Fruit fly (Drosophila melanogaster) whole organism, embryonic: ENCODE data around the gene mRpL30.

Experiments
- Abd-B ChIP-seq: fragments of 200-800 bp; sonication (Bioruptor generic); optimal IDR thresholded peaks from 2 replicates; lab custom pipeline; 2018; ENCODE audit warnings: missing biosample characterization, mild to moderate bottlenecking, missing genetic modification characterization, moderate library complexity
- Aef1 ChIP-seq: fragments of 200-800 bp; sonication (Bioruptor generic); IDR thresholded peaks from 3 replicates; pipeline ENCODE4 v1.3.6; 2022; ENCODE audit warnings: missing biosample characterization, missing genetic modification characterization
- CG10209 ChIP-seq: fragments of 200-800 bp; sonication (Bioruptor generic); optimal IDR thresholded peaks from 3 replicates; lab custom pipeline; 2017; ENCODE audit warnings: missing biosample characterization, mild to moderate bottlenecking, missing genetic modification characterization, missing genetic modification reagents
- CG10979 ChIP-seq: fragments of 200-800 bp; sonication (Bioruptor generic); optimal IDR thresholded peaks from 2 replicates; lab custom pipeline; 2018; ENCODE audit warnings: missing biosample characterization, mild to moderate bottlenecking, missing genetic modification characterization, moderate library complexity
- CG11085 ChIP-seq: fragments of 200-800 bp; sonication (Bioruptor generic); IDR thresholded peaks from 2 replicates; pipeline ENCODE4 v1.3.6; 2022; ENCODE audit warnings: missing biosample characterization, missing genetic modification characterization
- CG12104 ChIP-seq: fragments of 200-800 bp; sonication (Bioruptor generic); optimal IDR thresholded peaks from 3 replicates; lab custom pipeline; 2016; ENCODE audit warnings: missing biosample characterization, missing genetic modification characterization
- CG14667 ChIP-seq: fragments of 200-800 bp; sonication (Bioruptor generic); IDR thresholded peaks from 2 replicates; pipeline ENCODE4 v1.3.6; 2022; ENCODE audit warnings: missing biosample characterization, missing genetic modification characterization
- CG16815 ChIP-seq: fragments of 200-800 bp; sonication (Bioruptor generic); optimal IDR thresholded peaks from 3 replicates; lab custom pipeline; 2017; ENCODE audit warnings: missing biosample characterization, mild to moderate bottlenecking, missing genetic modification characterization
- CG30403 ChIP-seq: fragments of 200-800 bp; sonication (Bioruptor generic); optimal IDR thresholded peaks from 3 replicates; lab custom pipeline; 2016; ENCODE audit warnings: missing biosample characterization, missing genetic modification characterization
- CG3065 ChIP-seq: fragments of 200-800 bp; sonication (Bioruptor generic); optimal IDR thresholded peaks from 2 replicates; lab custom pipeline; 2016; ENCODE audit warnings: missing biosample characterization, missing genetic modification characterization
- CG4360 ChIP-seq: fragments of 200-800 bp; sonication (Bioruptor generic); IDR thresholded peaks from 2 replicates; pipeline ENCODE4 v1.3.6; 2022; ENCODE audit warnings: missing biosample characterization, missing genetic modification characterization
- CG6272 ChIP-seq: fragments of 200-800 bp; sonication (Bioruptor generic); IDR thresholded peaks from 2 replicates; pipeline ENCODE4 v1.3.6; 2022; ENCODE audit warnings: missing biosample characterization, missing genetic modification characterization
- CG7745 ChIP-seq: fragments of 200-800 bp; sonication (Bioruptor generic); optimal IDR thresholded peaks from 2 replicates; lab custom pipeline; 2018; ENCODE audit warnings: missing biosample characterization, mild to moderate bottlenecking, missing genetic modification characterization, moderate library complexity
- CG7839 ChIP-seq: fragments of 200-800 bp; sonication (Bioruptor generic); optimal IDR thresholded peaks from 3 replicates; lab custom pipeline; 2018; ENCODE audit warnings: missing biosample characterization, mild to moderate bottlenecking, missing genetic modification characterization, moderate library complexity
- CG8359 ChIP-seq: fragments of 200-800 bp; sonication (Bioruptor generic); optimal IDR thresholded peaks from 2 replicates; lab custom pipeline; 2017; ENCODE audit warnings: missing biosample characterization, mild to moderate bottlenecking, missing genetic modification characterization, borderline replicate concordance
- CG8765 ChIP-seq: fragments of 200-800 bp; sonication (Bioruptor generic); IDR thresholded peaks from 2 replicates; pipeline ENCODE4 v1.3.6; 2022; ENCODE audit warnings: missing biosample characterization, missing genetic modification characterization
- CG9437 ChIP-seq: fragments of 200-800 bp; sonication (Bioruptor generic); optimal IDR thresholded peaks from 2 replicates; lab custom pipeline; 2018; ENCODE audit warnings: missing biosample characterization, mild to moderate bottlenecking, missing genetic modification characterization
- CHES-1-like ChIP-seq: fragments of 200-800 bp; sonication (Bioruptor generic); optimal IDR thresholded peaks from 2 replicates; lab custom pipeline; 2016; ENCODE audit warnings: missing biosample characterization, missing genetic modification characterization
- D19A ChIP-seq: fragments of 200-800 bp; optimal IDR thresholded peaks from 3 replicates; lab custom pipeline; 2019; ENCODE audit warnings: missing biosample characterization, mild to moderate bottlenecking, missing genetic modification characterization, moderate library complexity
- Ets65A ChIP-seq: fragments of 200-800 bp; sonication (Bioruptor generic); peaks from one replicate; lab custom pipeline; 2016; ENCODE audit warnings: missing biosample characterization, missing genetic modification characterization
- Gsc ChIP-seq: fragments of 200-800 bp; sonication (Bioruptor generic); IDR thresholded peaks from 2 replicates; pipeline ENCODE4 v1.3.6; 2022; ENCODE audit warnings: missing biosample characterization, missing genetic modification characterization
- H15 ChIP-seq: fragments of 200-800 bp; sonication (Bioruptor generic); IDR thresholded peaks from 3 replicates; pipeline ENCODE4 v1.3.6; 2022; ENCODE audit warnings: missing biosample characterization, missing genetic modification characterization
- HLH54F ChIP-seq: fragments of 200-800 bp; sonication (Bioruptor generic); optimal IDR thresholded peaks from 3 replicates; lab custom pipeline; 2016; ENCODE audit warnings: missing biosample characterization, missing genetic modification characterization
- NFAT ChIP-seq: fragments of 200-800 bp; sonication (Bioruptor generic); IDR thresholded peaks from 2 replicates; pipeline ENCODE4 v1.3.6; 2022; ENCODE audit warnings: missing biosample characterization, missing genetic modification characterization
- Neu2 ChIP-seq: fragments of 200-800 bp; sonication (Bioruptor generic); optimal IDR thresholded peaks from 3 replicates; lab custom pipeline; 2016; ENCODE audit warnings: missing biosample characterization, missing genetic modification characterization, borderline replicate concordance
- Sox100B ChIP-seq: fragments of 200-800 bp; sonication (Bioruptor generic); optimal IDR thresholded peaks from 3 replicates; lab custom pipeline; 2018; ENCODE audit warnings: missing biosample characterization, mild to moderate bottlenecking, missing genetic modification characterization
- Sox102F ChIP-seq: fragments of 200-800 bp; sonication (Bioruptor generic); optimal IDR thresholded peaks from 2 replicates; lab custom pipeline; 2018; ENCODE audit warnings: missing biosample characterization, mild to moderate bottlenecking, missing genetic modification characterization, moderate library complexity
- abd-A ChIP-seq: fragments of 200-800 bp; sonication (Bioruptor generic); optimal IDR thresholded peaks from 3 replicates; lab custom pipeline; 2019; ENCODE audit warnings: missing biosample characterization, mild to moderate bottlenecking, missing genetic modification characterization, moderate library complexity
- corto ChIP-seq: fragments of 200-800 bp; sonication (Bioruptor generic); optimal IDR thresholded peaks from 2 replicates; lab custom pipeline; 2016; ENCODE audit warnings: missing biosample characterization, mild to moderate bottlenecking, missing genetic modification characterization, moderate library complexity
- crol ChIP-seq: fragments of 200-800 bp; sonication (Bioruptor generic); IDR thresholded peaks from 2 replicates; pipeline ENCODE4 v1.3.6; 2022; ENCODE audit warnings: missing biosample characterization, missing genetic modification characterization
- cwo ChIP-seq: fragments of 200-800 bp; sonication (Bioruptor generic); optimal IDR thresholded peaks from 3 replicates; lab custom pipeline; 2017; ENCODE audit warnings: missing biosample characterization, missing genetic modification characterization, mild to moderate bottlenecking, moderate library complexity, missing genetic modification reagents
- dan ChIP-seq: fragments of 200-800 bp; sonication (Bioruptor generic); IDR thresholded peaks from 2 replicates; pipeline ENCODE4 v1.3.6; 2022; ENCODE audit warnings: missing biosample characterization, missing genetic modification characterization
- dimm ChIP-seq: fragments of 200-800 bp; sonication (Bioruptor generic); IDR thresholded peaks from 2 replicates; pipeline ENCODE4 v1.3.6; 2022; ENCODE audit warnings: missing biosample characterization, missing genetic modification characterization
- dm ChIP-seq: fragments of 200-800 bp; sonication (Bioruptor generic); optimal IDR thresholded peaks from 3 replicates; lab custom pipeline; 2016; ENCODE audit warnings: missing biosample characterization, missing genetic modification characterization
- dpn ChIP-seq, 2 experiments: fragments of 200-800 bp; sonication (Bioruptor generic); optimal IDR thresholded peaks; 3 replicates each; lab custom pipeline; 2016; ENCODE audit warnings: missing biosample characterization in 2 of 2, missing genetic modification characterization in 2 of 2
- eve ChIP-seq, 2 experiments: fragments of >200 bp; optimal IDR thresholded peaks; 2 replicates each; lab custom pipeline; 2017; ENCODE audit warnings: missing biosample characterization in 2 of 2, missing genetic modification characterization in 2 of 2
- ewg ChIP-seq: fragments of 200-800 bp; sonication (Bioruptor generic); optimal IDR thresholded peaks from 3 replicates; lab custom pipeline; 2017; ENCODE audit warnings: mild to moderate bottlenecking, missing biosample characterization, missing genetic modification reagents, missing genetic modification characterization
- eyg ChIP-seq: fragments of 200-800 bp; sonication (Bioruptor generic); optimal IDR thresholded peaks from 3 replicates; lab custom pipeline; 2016; ENCODE audit warnings: missing biosample characterization, missing genetic modification characterization
- gem ChIP-seq: fragments of 200-800 bp; sonication (Bioruptor generic); optimal IDR thresholded peaks from 2 replicates; lab custom pipeline; 2019; ENCODE audit warnings: missing biosample characterization, mild to moderate bottlenecking, missing genetic modification characterization, moderate library complexity
- gro ChIP-seq: fragments of 200-800 bp; sonication (Bioruptor generic); optimal IDR thresholded peaks from 2 replicates; lab custom pipeline; 2016; ENCODE audit warnings: missing biosample characterization, missing genetic modification characterization
- insv ChIP-seq, 2 experiments: fragments of 200-800 bp; sonication (Bioruptor generic); optimal IDR thresholded peaks; 3 replicates each; lab custom pipeline; 2016 to 2018; ENCODE audit warnings: missing biosample characterization in 2 of 2, missing genetic modification characterization in 2 of 2
- inv ChIP-seq: fragments of 200-800 bp; sonication (Bioruptor generic); IDR thresholded peaks from 2 replicates; pipeline ENCODE4 v1.3.6; 2022; ENCODE audit warnings: missing biosample characterization, missing genetic modification characterization; ENCODE audit not compliant: partially characterized antibody
- lbe ChIP-seq: fragments of 200-800 bp; sonication (Bioruptor generic); optimal IDR thresholded peaks from 2 replicates; lab custom pipeline; 2016; ENCODE audit warnings: missing biosample characterization, mild to moderate bottlenecking, missing genetic modification characterization
- onecut ChIP-seq: fragments of 200-800 bp; sonication (Bioruptor generic); IDR thresholded peaks from 2 replicates; pipeline ENCODE4 v1.3.6; 2022; ENCODE audit warnings: missing biosample characterization, missing genetic modification characterization
- repo ChIP-seq: fragments of 200-800 bp; sonication (Bioruptor generic); optimal IDR thresholded peaks from 2 replicates; lab custom pipeline; 2016; ENCODE audit warnings: missing biosample characterization, missing genetic modification characterization
- ro ChIP-seq: fragments of 200-800 bp; sonication (Bioruptor generic); IDR thresholded peaks from 2 replicates; pipeline ENCODE4 v1.3.6; 2022; ENCODE audit warnings: missing biosample characterization, missing genetic modification characterization
- sens-2 ChIP-seq: fragments of 200-800 bp; sonication (Bioruptor generic); IDR thresholded peaks from 2 replicates; pipeline ENCODE4 v1.3.6; 2022; ENCODE audit warnings: missing biosample characterization, missing genetic modification characterization
- stc ChIP-seq: fragments of 200-800 bp; sonication (Bioruptor generic); IDR thresholded peaks from 2 replicates; pipeline ENCODE4 v1.3.6; 2022; ENCODE audit warnings: missing biosample characterization, missing genetic modification characterization
- ttk ChIP-seq: fragments of 200-800 bp; sonication (Bioruptor generic); IDR thresholded peaks from 2 replicates; pipeline ENCODE4 v2.1.2; 2022; ENCODE audit warnings: missing biosample characterization, missing genetic modification characterization
- tx ChIP-seq: fragments of 200-800 bp; sonication (Bioruptor generic); optimal IDR thresholded peaks from 2 replicates; lab custom pipeline; 2016; ENCODE audit warnings: missing biosample characterization, missing genetic modification characterization
- vfl ChIP-seq: fragments of 200-800 bp; sonication (Bioruptor generic); optimal IDR thresholded peaks from 2 replicates; lab custom pipeline; 2016; ENCODE audit warnings: missing biosample characterization, missing genetic modification characterization

The mRpL30 gene

DNA sequence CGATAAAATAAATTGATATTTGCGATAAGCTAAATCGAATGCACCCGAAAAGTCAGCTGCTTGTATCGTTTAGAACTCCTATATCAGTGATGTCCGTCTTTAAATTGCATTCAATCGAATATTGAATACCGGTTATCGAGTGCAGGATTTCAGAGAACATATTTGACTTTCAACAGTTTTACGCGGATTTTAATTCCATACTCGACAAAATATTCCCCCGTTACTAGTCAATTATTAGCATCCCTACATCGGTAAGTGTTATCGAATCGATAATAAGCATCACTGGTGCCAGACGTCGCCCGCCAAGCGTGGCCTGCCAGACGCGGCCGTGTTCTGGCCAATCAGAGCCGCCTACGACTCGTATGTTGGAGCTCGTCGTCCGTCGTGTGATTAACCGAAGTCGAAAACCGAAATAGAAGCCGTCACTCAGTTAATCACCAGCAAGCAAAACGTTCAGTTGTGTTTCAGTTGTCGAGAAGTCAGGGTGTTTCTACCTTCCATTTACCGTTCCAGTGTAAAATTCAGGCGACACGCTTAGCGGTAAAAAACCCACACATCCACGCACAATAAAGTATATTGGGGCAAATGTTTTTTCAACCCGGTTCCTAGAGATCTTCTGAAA, 40.2 kb downstream of the mRpL30 start, which contains the start of gene ctp (continued):
- TF ChIP-seq dimm (GFP tag; lab: Robert Waterston, UW), result no peak
- TF ChIP-seq Neu2 (GFP tag; lab: Kevin White, UChicago), result no peak
- TF ChIP-seq Sox102F (GFP tag; lab: Kevin White, UChicago), result peak; percentile 21
- no peak for TF ChIP-seq CG16815 (GFP tag; lab: Kevin White, UChicago)
- TF ChIP-seq abd-A, result peak; percentile 83
- TF ChIP-seq CG12104 (GFP tag; lab: Kevin White, UChicago), result no peak
- peak; percentile 55 for TF ChIP-seq gem (tag; lab: Kevin White, UChicago)
- peak; percentile 43; the same call in 1 of the 2 replicates for TF ChIP-seq inv (GFP tag; lab: Robert Waterston, UW)
- no peak for TF ChIP-seq Sox100B (GFP tag; lab: Kevin White, UChicago)
- TF ChIP-seq crol (GFP tag; lab: Robert Waterston, UW), result no peak
- TF ChIP-seq CG10209, result no peak
- TF ChIP-seq vfl, result peak; percentile 40
- peak; percentile 63 for TF ChIP-seq onecut (GFP tag; lab: Robert Waterston, UW)
- peak; percentile 9 for TF ChIP-seq tx (GFP tag; lab: Kevin White, UChicago)
- peak; percentile 27 to 41 for TF ChIP-seq dpn (GFP tag; optimal IDR thresholded peaks at IDR 0.05; lab: Kevin White, UChicago)
- no peak for TF ChIP-seq Gsc (GFP tag; lab: Robert Waterston, UW)
- TF ChIP-seq CG7839, result peak; percentile 29
- no peak for TF ChIP-seq ro (GFP tag; lab: Robert Waterston, UW)
- peak; percentile 8 for TF ChIP-seq repo (GFP tag; lab: Kevin White, UChicago)
- peak; percentile 35 for TF ChIP-seq eyg
- no peak for TF ChIP-seq ttk (GFP tag; lab: Robert Waterston, UW)
- TF ChIP-seq CG30403 (GFP tag; lab: Kevin White, UChicago), result peak; percentile 62
- peak; percentile 27; the same call in 1 of the 3 replicates for TF ChIP-seq H15 (GFP tag; lab: Robert Waterston, UW)
- TF ChIP-seq CG8359 (GFP tag; lab: Kevin White, UChicago), result no peak
- peak; percentile 65 for TF ChIP-seq Ets65A
- peak; percentile 3 for TF ChIP-seq D19A (tag; lab: Kevin White, UChicago)
- no peak for TF ChIP-seq CHES-1-like (GFP tag; lab: Kevin White, UChicago)
- TF ChIP-seq CG14667 (GFP tag; lab: Robert Waterston, UW), result no peak
- no peak for TF ChIP-seq Aef1
- TF ChIP-seq CG9437 (GFP tag; lab: Kevin White, UChicago), result peak; percentile 11
- TF ChIP-seq CG3065 (GFP tag; lab: Kevin White, UChicago), result no peak
- TF ChIP-seq lbe (GFP tag; lab: Kevin White, UChicago), result peak; percentile 21
- no peak for TF ChIP-seq corto (GFP tag; lab: Kevin White, UChicago)
- no peak for TF ChIP-seq Abd-B (GFP tag; lab: Kevin White, UChicago)
- no peak for TF ChIP-seq CG4360
- no peak for TF ChIP-seq NFAT (GFP tag; lab: Robert Waterston, UW)
- TF ChIP-seq HLH54F (GFP tag; lab: Kevin White, UChicago), result peak; percentile 67
- TF ChIP-seq CG6272 (GFP tag; lab: Robert Waterston, UW), result 0 out of 2 replicates have a peak, but pooled peaks have one; percentile 25
- no peak for TF ChIP-seq CG11085 (GFP tag; lab: Robert Waterston, UW)
- TF ChIP-seq stc (GFP tag; lab: Robert Waterston, UW), result no peak; the same call in 1 of the 2 replicates
- TF ChIP-seq dm (GFP tag; lab: Kevin White, UChicago), result peak; percentile 8
- no peak for TF ChIP-seq ewg
- TF ChIP-seq insv (GFP tag; optimal IDR thresholded peaks at IDR 0.05; lab: Kevin White, UChicago), result peak in 1 of 2 experiments; percentile 24
- no peak for TF ChIP-seq dan
- TF ChIP-seq CG8765, result no peak
- TF ChIP-seq eve (GFP tag; optimal IDR thresholded peaks at IDR 0.05; lab: Kevin White, UChicago), result no peak
- TF ChIP-seq CG7745 (tag; lab: Kevin White, UChicago), result no peak
- no peak for TF ChIP-seq sens-2 (GFP tag; lab: Robert Waterston, UW)
- peak; percentile 38 for TF ChIP-seq gro (GFP tag; lab: Kevin White, UChicago)
- TF ChIP-seq cwo, result no peak
- peak; percentile 28 for TF ChIP-seq CG10979
